Worm (Caenorhabditis elegans) whole organism, L2 larva: ENCODE measurements around the gene dph-3.
A peak's percentile ranks its signal among the peaks of the same experiment; 100 is the strongest.

Source experiments
- ama-1 ChIP-seq: fragments of 150-350 bp; optimal IDR thresholded peaks from 2 replicates; lab custom pipeline; 2018; ENCODE audit warnings: inconsistent platforms
- dmd-4 ChIP-seq: sonication (generic microtip); optimal IDR thresholded peaks from 2 replicates; lab custom pipeline; 2017; ENCODE audit warnings: missing biosample characterization, missing genetic modification characterization
- lin-13 ChIP-seq: fragments of 150-350 bp; optimal IDR thresholded peaks from 2 replicates; lab custom pipeline; 2014; ENCODE audit warnings: missing biosample characterization, missing genetic modification reagents, missing genetic modification characterization
- mdl-1 ChIP-seq, 2 experiments: fragments of 150-350 bp in 1 of 2; sonication (generic microtip) in 1 of 2; optimal IDR thresholded peaks; 2 replicates each; lab custom pipeline; 2017; ENCODE audit warnings: missing biosample characterization in 2 of 2, missing genetic modification characterization in 2 of 2
- nhr-10 ChIP-seq: sonication (generic microtip); optimal IDR thresholded peaks from 2 replicates; lab custom pipeline; 2017; ENCODE audit warnings: missing biosample characterization, missing genetic modification characterization
- nhr-11 ChIP-seq: fragments of 150-350 bp; optimal IDR thresholded peaks from 2 replicates; lab custom pipeline; 2014; ENCODE audit warnings: missing biosample characterization, missing genetic modification characterization
- skn-1 ChIP-seq: sonication (generic microtip); optimal IDR thresholded peaks from 2 replicates; lab custom pipeline; 2017; ENCODE audit warnings: missing biosample characterization, missing genetic modification characterization
- sma-3 ChIP-seq: sonication (generic microtip); optimal IDR thresholded peaks from 2 replicates; lab custom pipeline; 2016; ENCODE audit warnings: missing genetic modification reagents, missing genetic modification characterization, missing compliant biosample characterization
- unc-55 ChIP-seq: fragments of 150-350 bp; sonication (generic microtip); optimal IDR thresholded peaks from 3 replicates; lab custom pipeline; 2014; ENCODE audit warnings: missing biosample characterization, missing genetic modification reagents, missing genetic modification characterization
- unc-62 ChIP-seq: fragments of 150-350 bp; optimal IDR thresholded peaks from 2 replicates; lab custom pipeline; 2014; ENCODE audit warnings: missing biosample characterization, missing genetic modification reagents, missing genetic modification characterization
- ztf-1 ChIP-seq: fragments of 200-800 bp; sonication (Bioruptor generic); conservative IDR thresholded peaks from 2 replicates; pipeline ENCODE4 v1.3.6; 2022; ENCODE audit warnings: missing genetic modification characterization, missing compliant biosample characterization
- ztf-4 ChIP-seq: fragments of 150-350 bp; optimal IDR thresholded peaks from 2 replicates; lab custom pipeline; 2014; ENCODE audit warnings: missing biosample characterization, missing genetic modification characterization

- TF ChIP-seq mdl-1 (tag; optimal IDR thresholded peaks at IDR 0.05; lab: Kevin White, UChicago) = no peak
- no peak for TF ChIP-seq nhr-10 (tag; lab: Kevin White, UChicago)
- TF ChIP-seq skn-1 (tag; lab: Kevin White, UChicago) = no peak
- no peak for TF ChIP-seq dmd-4
- TF ChIP-seq nhr-11 = no peak
- no peak for TF ChIP-seq ama-1 (lab: Kevin White, UChicago)
- TF ChIP-seq ztf-4 (tag; lab: Kevin White, UChicago) = peak; percentile 38
- TF ChIP-seq unc-55 (GFP tag; lab: Kevin White, UChicago) = no peak
- TF ChIP-seq sma-3 (GFP tag; lab: Kevin White, UChicago) = no peak
- TF ChIP-seq unc-62 (GFP tag; lab: Kevin White, UChicago) = no peak
- TF ChIP-seq lin-13 (GFP tag; lab: Kevin White, UChicago) = no peak
- no peak for TF ChIP-seq ztf-1 (GFP tag; lab: Robert Waterston, UW)
Observed at ce11 chrIV:9668103-9668672, 38.8 kb upstream of the dph-3 start.
